Fruit fly (Drosophila melanogaster) whole organism, prepupa: ENCODE results near the gene CG14275.

Experiments used
- Blimp-1 ChIP-seq: fragments of 200-800 bp; sonication (Bioruptor generic); optimal IDR thresholded peaks from 3 replicates; lab custom pipeline; 2017; ENCODE audit warnings: missing biosample characterization, missing genetic modification characterization, mild to moderate bottlenecking, moderate library complexity, missing genetic modification reagents
- CG10631 ChIP-seq: fragments of 200-800 bp; sonication (Bioruptor generic); optimal IDR thresholded peaks from 2 replicates; lab custom pipeline; 2016; ENCODE audit warnings: missing biosample characterization, missing genetic modification characterization
- CG10669 ChIP-seq: fragments of 200-800 bp; sonication (Bioruptor generic); optimal IDR thresholded peaks from 3 replicates; lab custom pipeline; 2018; ENCODE audit warnings: missing biosample characterization, mild to moderate bottlenecking, missing genetic modification characterization, moderate library complexity
- CG11294 ChIP-seq: fragments of 200-800 bp; sonication (Bioruptor generic); IDR thresholded peaks from 2 replicates; pipeline ENCODE4 v1.3.6; 2022; ENCODE audit warnings: missing biosample characterization, missing genetic modification characterization
- CG11762 ChIP-seq: fragments of 200-800 bp; sonication (Bioruptor generic); optimal IDR thresholded peaks from 3 replicates; lab custom pipeline; 2016; ENCODE audit warnings: missing biosample characterization, missing genetic modification characterization; ENCODE audit not compliant: insufficient read depth
- CG15336 ChIP-seq: fragments of 200-800 bp; sonication (Bioruptor generic); IDR thresholded peaks from 2 replicates; pipeline ENCODE4 v1.3.6; 2022; ENCODE audit warnings: missing biosample characterization, missing genetic modification characterization
- CG1621 ChIP-seq: fragments of 200-800 bp; sonication (Bioruptor generic); optimal IDR thresholded peaks from 3 replicates; lab custom pipeline; 2018; ENCODE audit warnings: missing biosample characterization, mild to moderate bottlenecking, missing genetic modification characterization
- CG3032 ChIP-seq: fragments of 200-800 bp; optimal IDR thresholded peaks from 2 replicates; lab custom pipeline; 2019; ENCODE audit warnings: missing biosample characterization, mild to moderate bottlenecking, missing genetic modification characterization, moderate library complexity
- CG31627 ChIP-seq: fragments of 200-800 bp; sonication (Bioruptor generic); optimal IDR thresholded peaks from 3 replicates; lab custom pipeline; 2016; ENCODE audit warnings: missing biosample characterization, missing genetic modification characterization
- CG34406 ChIP-seq: fragments of 200-800 bp; sonication (Bioruptor generic); optimal IDR thresholded peaks from 3 replicates; lab custom pipeline; 2016; ENCODE audit warnings: missing biosample characterization, missing genetic modification characterization
- CG3919 ChIP-seq: fragments of 200-800 bp; sonication (Bioruptor generic); optimal IDR thresholded peaks from 3 replicates; lab custom pipeline; 2016; ENCODE audit warnings: missing biosample characterization, missing genetic modification characterization
- CG4318 ChIP-seq: fragments of 200-800 bp; sonication (Bioruptor generic); optimal IDR thresholded peaks from 3 replicates; lab custom pipeline; 2017; ENCODE audit warnings: missing biosample characterization, mild to moderate bottlenecking, missing genetic modification characterization
- CG6163 ChIP-seq: fragments of 200-800 bp; sonication (Bioruptor generic); IDR thresholded peaks from 3 replicates; pipeline ENCODE4 v1.3.6; 2022; ENCODE audit warnings: missing biosample characterization, missing genetic modification characterization
- CG6792 ChIP-seq: fragments of 200-800 bp; sonication (Bioruptor generic); optimal IDR thresholded peaks from 3 replicates; lab custom pipeline; 2016; ENCODE audit warnings: missing biosample characterization, missing genetic modification characterization
- CG6808 ChIP-seq: fragments of 200-800 bp; sonication (Bioruptor generic); optimal IDR thresholded peaks from 3 replicates; lab custom pipeline; 2017; ENCODE audit warnings: missing biosample characterization, missing genetic modification characterization, mild to moderate bottlenecking, moderate library complexity, missing genetic modification reagents
- CG6854 ChIP-seq: fragments of 200-800 bp; sonication (Bioruptor generic); optimal IDR thresholded peaks from 2 replicates; lab custom pipeline; 2017; ENCODE audit warnings: missing biosample characterization, mild to moderate bottlenecking, missing genetic modification characterization
- CG7368 ChIP-seq: fragments of 200-800 bp; sonication (Bioruptor generic); optimal IDR thresholded peaks from 3 replicates; lab custom pipeline; 2016; ENCODE audit warnings: missing biosample characterization, missing genetic modification characterization
- CG8319 ChIP-seq: fragments of 200-800 bp; sonication (Bioruptor generic); optimal IDR thresholded peaks from 3 replicates; lab custom pipeline; 2016; ENCODE audit warnings: missing biosample characterization, missing genetic modification characterization
- CG8632 ChIP-seq: fragments of 200-800 bp; sonication (Bioruptor generic); optimal IDR thresholded peaks from 3 replicates; lab custom pipeline; 2016; ENCODE audit warnings: missing biosample characterization, missing genetic modification characterization
- CG9139 ChIP-seq: fragments of 200-800 bp; sonication (Bioruptor generic); optimal IDR thresholded peaks from 3 replicates; lab custom pipeline; 2017; ENCODE audit warnings: missing biosample characterization, mild to moderate bottlenecking, missing genetic modification characterization
- Eip93F ChIP-seq: fragments of 200-800 bp; sonication (Bioruptor generic); optimal IDR thresholded peaks from 2 replicates; lab custom pipeline; 2016; ENCODE audit warnings: missing biosample characterization, mild to moderate bottlenecking, missing genetic modification characterization
- Ets21C ChIP-seq: fragments of 200-800 bp; sonication (Bioruptor generic); optimal IDR thresholded peaks from 3 replicates; lab custom pipeline; 2016; ENCODE audit warnings: missing biosample characterization, missing genetic modification characterization
- Gug ChIP-seq: fragments of 200-800 bp; sonication (Bioruptor generic); IDR thresholded peaks from 2 replicates; pipeline ENCODE4 v1.3.6; 2022; ENCODE audit warnings: missing biosample characterization, missing genetic modification characterization
- Hr39 ChIP-seq: fragments of 200-800 bp; sonication (Bioruptor generic); optimal IDR thresholded peaks from 2 replicates; lab custom pipeline; 2016; ENCODE audit warnings: missing biosample characterization, missing genetic modification characterization
- Lpt ChIP-seq: fragments of 200-800 bp; sonication (Bioruptor generic); optimal IDR thresholded peaks from 3 replicates; lab custom pipeline; 2016; ENCODE audit warnings: missing biosample characterization, missing genetic modification characterization
- OdsH ChIP-seq: fragments of 200-800 bp; sonication (Bioruptor generic); optimal IDR thresholded peaks from 3 replicates; lab custom pipeline; 2016; ENCODE audit warnings: missing biosample characterization, missing genetic modification characterization
- Sox102F ChIP-seq: fragments of 200-800 bp; sonication (Bioruptor generic); optimal IDR thresholded peaks from 2 replicates; lab custom pipeline; 2016; ENCODE audit warnings: missing biosample characterization, mild to moderate bottlenecking, missing genetic modification characterization
- Sox15 ChIP-seq: fragments of 200-800 bp; sonication (Bioruptor generic); optimal IDR thresholded peaks from 3 replicates; lab custom pipeline; 2016; ENCODE audit warnings: missing biosample characterization, missing genetic modification characterization
- acj6 ChIP-seq: fragments of 200-800 bp; sonication (Bioruptor generic); optimal IDR thresholded peaks from 3 replicates; lab custom pipeline; 2016; ENCODE audit warnings: missing biosample characterization, missing genetic modification characterization
- cyc ChIP-seq: fragments of 200-800 bp; sonication (Bioruptor generic); optimal IDR thresholded peaks from 3 replicates; lab custom pipeline; 2016; ENCODE audit warnings: missing biosample characterization, missing genetic modification characterization
- dac ChIP-seq: fragments of 200-800 bp; sonication (Bioruptor generic); optimal IDR thresholded peaks from 2 replicates; lab custom pipeline; 2017; ENCODE audit warnings: missing biosample characterization, mild to moderate bottlenecking, missing genetic modification characterization
- dsx ChIP-seq: fragments of 200-800 bp; optimal IDR thresholded peaks from 3 replicates; lab custom pipeline; 2019; ENCODE audit warnings: missing biosample characterization, mild to moderate bottlenecking, missing genetic modification characterization, moderate library complexity; ENCODE audit not compliant: poor library complexity, severe bottlenecking
- esn ChIP-seq: fragments of 200-800 bp; sonication (Bioruptor generic); optimal IDR thresholded peaks from 2 replicates; lab custom pipeline; 2016; ENCODE audit warnings: missing biosample characterization, mild to moderate bottlenecking, missing genetic modification characterization, moderate library complexity
- fd59A ChIP-seq: fragments of 200-800 bp; sonication (Bioruptor generic); optimal IDR thresholded peaks from 2 replicates; lab custom pipeline; 2017; ENCODE audit warnings: missing biosample characterization, mild to moderate bottlenecking, missing genetic modification characterization, missing genetic modification reagents
- fd85E ChIP-seq: fragments of 200-800 bp; sonication (Bioruptor generic); optimal IDR thresholded peaks from 3 replicates; lab custom pipeline; 2016; ENCODE audit warnings: missing biosample characterization, missing genetic modification characterization
- fkh ChIP-seq: fragments of 200-800 bp; sonication (Bioruptor generic); optimal IDR thresholded peaks from 3 replicates; lab custom pipeline; 2017; ENCODE audit warnings: missing biosample characterization, mild to moderate bottlenecking, missing genetic modification characterization, moderate library complexity
- lz ChIP-seq: fragments of 200-800 bp; sonication (Bioruptor generic); optimal IDR thresholded peaks from 3 replicates; lab custom pipeline; 2016; ENCODE audit warnings: missing biosample characterization, missing genetic modification characterization
- net ChIP-seq: fragments of 200-800 bp; sonication (Bioruptor generic); optimal IDR thresholded peaks from 3 replicates; lab custom pipeline; 2016; ENCODE audit warnings: missing biosample characterization, missing genetic modification characterization
- pdm3 ChIP-seq: fragments of 200-800 bp; sonication (Bioruptor generic); optimal IDR thresholded peaks from 3 replicates; lab custom pipeline; 2016; ENCODE audit warnings: missing biosample characterization, missing genetic modification characterization
- salr ChIP-seq, 2 experiments: fragments of 200-800 bp; sonication (Bioruptor generic); optimal IDR thresholded peaks; 3 replicates each; lab custom pipeline; 2016 to 2018; ENCODE audit warnings: missing biosample characterization in 2 of 2, missing genetic modification characterization in 2 of 2, mild to moderate bottlenecking in 1 of 2
- spab ChIP-seq: fragments of 200-800 bp; sonication (Bioruptor generic); optimal IDR thresholded peaks from 2 replicates; lab custom pipeline; 2017; ENCODE audit warnings: missing biosample characterization, mild to moderate bottlenecking, missing genetic modification characterization, missing genetic modification reagents
- ss ChIP-seq, 2 experiments: fragments of 200-800 bp; sonication (Bioruptor generic); optimal IDR thresholded peaks; 2 replicates in 1 of 2; 3 replicates in 1 of 2; lab custom pipeline; 2017 to 2018; ENCODE audit warnings: mild to moderate bottlenecking in 2 of 2, missing biosample characterization in 2 of 2, missing genetic modification characterization in 2 of 2, moderate library complexity in 1 of 2
- svp ChIP-seq: fragments of 200-800 bp; sonication (Bioruptor generic); peaks from one replicate; lab custom pipeline; 2016; ENCODE audit warnings: missing biosample characterization, missing genetic modification characterization
- topi ChIP-seq: fragments of 200-800 bp; sonication (Bioruptor generic); optimal IDR thresholded peaks from 3 replicates; lab custom pipeline; 2016; ENCODE audit warnings: missing biosample characterization, missing genetic modification characterization
- vri ChIP-seq: fragments of 200-800 bp; sonication (Bioruptor generic); optimal IDR thresholded peaks from 3 replicates; lab custom pipeline; 2016; ENCODE audit warnings: missing biosample characterization, mild to moderate bottlenecking, missing genetic modification characterization

The CG14275 gene

dm6 chr2L:8277561-8278201, 49.6 kb upstream of the CG14275 start (continued):
- peak; percentile 99 for TF ChIP-seq Lpt (GFP tag; lab: Kevin White, UChicago)
- TF ChIP-seq CG9139, result peak; percentile 98
- TF ChIP-seq svp (GFP tag; lab: Kevin White, UChicago), result peak; percentile 100
- TF ChIP-seq CG3032 (tag; lab: Kevin White, UChicago), result peak; percentile 95
- TF ChIP-seq CG11762, result peak; percentile 98
- TF ChIP-seq acj6 (GFP tag; lab: Kevin White, UChicago), result peak; percentile 99
- peak; percentile 94 for TF ChIP-seq CG1621 (tag; lab: Kevin White, UChicago)
- peak; percentile 96 for TF ChIP-seq CG31627
- TF ChIP-seq ss (GFP tag; optimal IDR thresholded peaks at IDR 0.05; lab: Kevin White, UChicago), result peak; percentile 97 to 98
- peak; percentile 99 for TF ChIP-seq Gug (GFP tag; lab: Robert Waterston, UW)
- TF ChIP-seq Ets21C (GFP tag; lab: Kevin White, UChicago), result peak; percentile 91
- TF ChIP-seq fd85E (GFP tag; lab: Kevin White, UChicago), result peak; percentile 96
- peak; percentile 93 for TF ChIP-seq Blimp-1
- TF ChIP-seq CG6792, result peak; percentile 99
- TF ChIP-seq CG8632, result peak; percentile 99
- peak; percentile 88 to 98 for TF ChIP-seq salr (GFP tag; optimal IDR thresholded peaks at IDR 0.05; lab: Kevin White, UChicago)
- TF ChIP-seq CG8319, result peak; percentile 97
- peak; percentile 97 for TF ChIP-seq CG6854 (GFP tag; lab: Kevin White, UChicago)
- TF ChIP-seq, all 60 proteins: peak for 59

dm6 chr2L:8279400-8280065, 47.7 kb upstream of the CG14275 start:
- TF ChIP-seq topi (GFP tag; lab: Kevin White, UChicago) (peak; percentile 96), svp (GFP tag; lab: Kevin White, UChicago) (peak; percentile 98), CG11762 (peak; percentile 86), CG11294 (no peak), CG6854 (GFP tag; lab: Kevin White, UChicago) (peak; percentile 92), fkh (GFP tag; lab: Kevin White, UChicago) (no peak), CG34406 (GFP tag; lab: Kevin White, UChicago) (peak; percentile 86), Sox102F (GFP tag; lab: Kevin White, UChicago) (peak; percentile 96), Hr39 (GFP tag; lab: Kevin White, UChicago) (peak; percentile 95), CG15336 (peak; percentile 77), Lpt (GFP tag; lab: Kevin White, UChicago) (peak; percentile 75), fd59A (GFP tag; lab: Kevin White, UChicago) (peak; percentile 92), esn (GFP tag; lab: Kevin White, UChicago) (peak; percentile 97), Eip93F (GFP tag; lab: Kevin White, UChicago) (peak; percentile 95), CG6792 (peak; percentile 91), CG8632 (peak; percentile 86), Sox15 (GFP tag; lab: Kevin White, UChicago) (peak; percentile 76), dac (peak; percentile 40), cyc (GFP tag; lab: Kevin White, UChicago) (peak; percentile 95), CG10669 (peak; percentile 95), lz (peak; percentile 96), CG1621 (tag; lab: Kevin White, UChicago) (peak; percentile 92), Ets21C (GFP tag; lab: Kevin White, UChicago) (peak; percentile 90), vri (GFP tag; lab: Kevin White, UChicago) (peak; percentile 97), CG4318 (GFP tag; lab: Kevin White, UChicago) (peak; percentile 54), spab (peak; percentile 89), CG7368 (GFP tag; lab: Kevin White, UChicago) (peak; percentile 89), CG6808 (GFP tag; lab: Kevin White, UChicago) (peak; percentile 88), CG3919 (GFP tag; lab: Kevin White, UChicago) (peak; percentile 93), CG6163 (GFP tag; lab: Robert Waterston, UW) (peak; percentile 93), acj6 (GFP tag; lab: Kevin White, UChicago) (peak; percentile 93), Blimp-1 (peak; percentile 83), CG31627 (peak; percentile 95), net (GFP tag; lab: Kevin White, UChicago) (peak; percentile 88), Gug (GFP tag; lab: Robert Waterston, UW) (peak; percentile 75), pdm3 (GFP tag; lab: Kevin White, UChicago) (peak; percentile 89), dsx (GFP tag; lab: Kevin White, UChicago) (peak; percentile 92), salr (GFP tag; optimal IDR thresholded peaks at IDR 0.05; lab: Kevin White, UChicago) (peak; percentile 83 to 85), CG10631 (GFP tag; lab: Kevin White, UChicago) (peak; percentile 94), OdsH (GFP tag; lab: Kevin White, UChicago) (peak; percentile 90)
